Fruit fly (Drosophila melanogaster) whole organism, adult: ENCODE measurements around the gene Taf13.
A peak's percentile ranks its signal among the peaks of the same experiment; 100 is the strongest.

Experiments used
- Mnt ChIP-seq: fragments of 200-800 bp; sonication (Bioruptor generic); optimal IDR thresholded peaks from 2 replicates; lab custom pipeline; 2016; ENCODE audit warnings: missing biosample characterization, mild to moderate bottlenecking, missing genetic modification characterization
- cic ChIP-seq: fragments of 200-800 bp; sonication (Bioruptor generic); optimal IDR thresholded peaks from 2 replicates; lab custom pipeline; 2017; ENCODE audit warnings: missing biosample characterization, mild to moderate bottlenecking, missing genetic modification characterization, moderate library complexity
- kay ChIP-seq: fragments of 200-800 bp; sonication (Bioruptor generic); peaks from one replicate; lab custom pipeline; 2016; ENCODE audit warnings: missing biosample characterization, missing genetic modification characterization, borderline replicate concordance
- ovo ChIP-seq: fragments of 200-800 bp; sonication (Bioruptor generic); optimal IDR thresholded peaks from 2 replicates; lab custom pipeline; 2016; ENCODE audit warnings: missing biosample characterization, missing genetic modification characterization
- tj ChIP-seq: fragments of 200-800 bp; sonication (Bioruptor generic); optimal IDR thresholded peaks from 3 replicates; lab custom pipeline; 2017; ENCODE audit warnings: missing biosample characterization, mild to moderate bottlenecking, missing genetic modification characterization, moderate library complexity

DNA sequence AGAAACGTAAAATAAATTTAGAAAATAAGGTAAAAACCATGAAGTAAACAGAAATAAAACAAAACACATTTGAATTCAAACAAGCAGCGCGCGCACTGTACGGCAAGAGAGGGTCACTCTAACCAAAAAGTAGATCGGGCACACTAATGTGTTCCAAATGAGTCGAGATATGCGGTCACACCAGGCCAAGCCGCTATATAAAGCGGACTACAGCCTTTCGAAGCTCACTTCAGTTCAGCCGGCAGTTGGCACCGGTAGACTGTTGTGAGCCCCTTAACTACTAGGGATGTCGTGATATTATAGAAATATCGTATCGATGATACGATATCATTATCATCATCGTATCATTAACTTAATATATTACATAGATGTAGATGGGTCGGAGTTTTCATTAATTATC is 10.9 kb upstream of the Taf13 start:
- TF ChIP-seq kay (GFP tag; lab: Kevin White, UChicago): no peak
- TF ChIP-seq tj: no peak
- TF ChIP-seq cic (GFP tag; lab: Kevin White, UChicago): no peak
- no peak for TF ChIP-seq ovo
- TF ChIP-seq Mnt (GFP tag; lab: Kevin White, UChicago): peak; percentile 11
